Worm (Caenorhabditis elegans): Measurements from ENCODE around the gene pho-4.

DNA sequence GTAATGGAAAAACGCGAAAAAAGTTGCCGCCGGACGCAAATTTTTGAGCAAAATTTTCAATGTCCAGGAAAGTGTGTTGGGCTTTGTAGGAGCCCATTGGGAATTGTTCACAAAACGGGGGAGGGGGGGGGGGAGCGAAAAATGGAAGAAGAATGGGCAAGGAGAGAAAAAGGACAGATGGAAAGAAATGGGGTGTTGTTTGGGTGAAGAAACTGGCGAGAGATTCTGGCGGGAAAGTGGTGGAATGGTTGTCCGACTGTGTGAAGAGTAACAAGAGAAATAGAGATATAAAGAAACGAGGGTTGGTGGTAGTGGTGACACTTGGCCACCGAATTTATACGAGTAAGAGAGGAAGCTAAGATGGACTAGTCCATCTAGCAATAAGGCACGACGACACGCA is 12.0 kb downstream of the pho-4 start:
- TF ChIP-seq nhr-237 (tag; optimal IDR thresholded peaks at IDR 0.05): no peak
- no peak for TF ChIP-seq nhr-11 (tag; optimal IDR thresholded peaks at IDR 0.05)
- TF ChIP-seq mep-1 (tag; optimal IDR thresholded peaks at IDR 0.05): no peak
- no peak for TF ChIP-seq sdz-12 (GFP tag; optimal IDR thresholded peaks at IDR 0.05)
- no peak for TF ChIP-seq hlh-11 (tag; optimal IDR thresholded peaks at IDR 0.05)
- no peak for TF ChIP-seq nhr-10 (tag; optimal IDR thresholded peaks at IDR 0.05)
- TF ChIP-seq snpc-4 (tag; optimal IDR thresholded peaks at IDR 0.05): no peak
- no peak for TF ChIP-seq unc-62 (GFP tag; optimal IDR thresholded peaks at IDR 0.05 in 1 of 2)
- no peak for TF ChIP-seq unc-62 (tag; optimal IDR thresholded peaks at IDR 0.05)
- no peak for TF ChIP-seq egl-43 (GFP tag; IDR thresholded peaks at IDR 0.05)
